Worm (Caenorhabditis elegans): ENCODE data around the gene nipa-1.

nipa-1 gene

DNA sequence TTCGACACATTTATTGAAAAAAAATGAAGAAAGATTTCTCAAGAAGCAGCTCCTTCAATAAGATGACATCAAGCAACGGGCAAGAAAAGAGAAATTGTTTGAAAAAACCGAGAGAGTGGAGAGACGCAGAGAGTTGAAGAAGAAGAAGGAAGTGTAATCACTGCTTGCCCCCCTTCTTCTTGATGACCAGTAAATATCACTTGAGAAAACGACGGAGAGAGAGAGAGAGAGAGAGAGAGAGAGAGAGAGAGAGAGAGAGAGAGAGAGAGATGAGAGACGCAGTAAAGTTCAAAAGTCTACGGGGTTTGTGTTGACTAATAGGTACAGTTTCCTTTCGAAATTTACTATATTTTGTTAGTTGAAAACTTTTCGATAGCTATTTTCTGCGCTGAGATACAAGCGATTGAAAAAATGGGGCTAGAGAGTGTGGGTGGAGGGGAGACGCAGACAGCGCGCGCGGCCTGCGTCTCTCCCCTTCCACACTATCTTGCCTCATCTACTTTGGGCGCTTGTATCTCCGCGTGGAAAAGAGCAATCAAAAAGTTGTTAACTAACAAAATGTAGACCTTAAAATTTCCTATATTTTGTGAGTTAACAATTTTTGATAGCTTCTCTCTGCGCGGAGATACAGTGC is 60.9 kb downstream of the nipa-1 start (continued):
- TF ChIP-seq unc-30 (tag; optimal IDR thresholded peaks at IDR 0.05), result no peak
- TF ChIP-seq nhr-19 (GFP tag; conservative IDR thresholded peaks at IDR 0.05), result peak; percentile 72
- no peak for TF ChIP-seq mef-2 (tag; optimal IDR thresholded peaks at IDR 0.05)
- no peak for TF ChIP-seq efl-3 (GFP tag; optimal IDR thresholded peaks at IDR 0.05)
- TF ChIP-seq unc-62 (GFP tag; optimal IDR thresholded peaks at IDR 0.05), result no peak
- peak; percentile 68 for TF ChIP-seq nhr-20 (tag; optimal IDR thresholded peaks at IDR 0.05)
- no peak for TF ChIP-seq fos-1 (tag; optimal IDR thresholded peaks at IDR 0.05)
- no peak for TF ChIP-seq aha-1 (tag; optimal IDR thresholded peaks at IDR 0.05)
- TF ChIP-seq mab-9 (GFP tag; IDR thresholded peaks at IDR 0.05), result no peak
- no peak for TF ChIP-seq elt-2 (tag; optimal IDR thresholded peaks at IDR 0.05)
- peak; percentile 74 to 80 for TF ChIP-seq lsy-2 (tag; optimal IDR thresholded peaks at IDR 0.05)
- no peak for TF ChIP-seq sptf-1 (tag; optimal IDR thresholded peaks at IDR 0.05)
- peak; percentile 35 for TF ChIP-seq swsn-7 (tag; optimal IDR thresholded peaks at IDR 0.05)
- peak; percentile 79 for TF ChIP-seq rnt-1 (tag; optimal IDR thresholded peaks at IDR 0.05)
- no peak for TF ChIP-seq tlp-1 (tag; optimal IDR thresholded peaks at IDR 0.05)
- no peak for TF ChIP-seq ama-1 (optimal IDR thresholded peaks at IDR 0.05)
- TF ChIP-seq pqm-1 (tag; optimal IDR thresholded peaks at IDR 0.05), result no peak
- TF ChIP-seq pag-3 (tag; optimal IDR thresholded peaks at IDR 0.05; ENCODE audit: borderline replicate concordance, insufficient read depth), result no peak
- no peak for TF ChIP-seq jun-1 (tag; optimal IDR thresholded peaks at IDR 0.05)
- peak; percentile 50 for TF ChIP-seq nhr-90 (tag; optimal IDR thresholded peaks at IDR 0.05; ENCODE audit: poor library complexity)
- TF ChIP-seq C34B4.2 (tag; optimal IDR thresholded peaks at IDR 0.05), result no peak
- peak; percentile 31 to 57 (median 45) for TF ChIP-seq dpl-1 (GFP tag; optimal IDR thresholded peaks at IDR 0.05)
- no peak for TF ChIP-seq irx-1 (tag; optimal IDR thresholded peaks at IDR 0.05)
- TF ChIP-seq nhr-28 (tag; optimal IDR thresholded peaks at IDR 0.05), result no peak
- no peak for TF ChIP-seq lin-15B (tag; optimal IDR thresholded peaks at IDR 0.05)
- TF ChIP-seq unc-98 (GFP tag; IDR thresholded peaks at IDR 0.05), result 0 out of 2 replicates have a peak, but pooled peaks have one; percentile 29
- no peak for TF ChIP-seq fkh-8 (tag; optimal IDR thresholded peaks at IDR 0.05)
- peak; percentile 52 for TF ChIP-seq mep-1 (tag; optimal IDR thresholded peaks at IDR 0.05)
- no peak for TF ChIP-seq hlh-17 (GFP tag; optimal IDR thresholded peaks at IDR 0.05; ENCODE audit: borderline replicate concordance)
- TF ChIP-seq nhr-84 (tag; optimal IDR thresholded peaks at IDR 0.05), result no peak
- TF ChIP-seq C16A3.4 (tag; optimal IDR thresholded peaks at IDR 0.05), result peak; percentile 39
- TF ChIP-seq unc-86 (tag; optimal IDR thresholded peaks at IDR 0.05), result no peak

DNA sequence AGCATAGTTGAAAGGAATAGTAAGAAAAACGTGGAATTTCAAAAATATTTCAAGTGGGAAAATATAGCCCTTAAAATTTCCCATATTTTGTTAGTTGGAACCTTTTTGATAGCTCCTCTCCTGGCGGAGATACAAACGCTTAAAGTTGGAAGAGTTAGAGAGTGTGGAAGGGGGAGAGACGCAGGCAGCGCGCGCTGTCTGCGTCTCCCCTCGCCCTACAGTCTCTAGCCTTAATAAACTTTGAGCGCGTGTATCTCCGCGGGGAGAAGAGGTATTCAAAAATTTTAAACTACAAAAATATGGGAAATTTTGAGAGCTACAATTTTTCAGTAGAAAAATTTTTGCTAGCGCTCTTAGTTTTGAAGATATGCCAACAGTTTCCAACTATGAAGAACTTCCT is 62.4 kb downstream of the nipa-1 start:
- TF ChIP-seq blmp-1 (tag; optimal IDR thresholded peaks at IDR 0.05) (no peak), hpl-2 (GFP tag; optimal IDR thresholded peaks at IDR 0.05) (no peak), aha-1 (tag; optimal IDR thresholded peaks at IDR 0.05) (no peak), fos-1 (tag; optimal IDR thresholded peaks at IDR 0.05) (no peak), lin-13 (GFP tag; optimal IDR thresholded peaks at IDR 0.05) (no peak), xbp-1 (tag; optimal IDR thresholded peaks at IDR 0.05) (no peak), grh-1 (GFP tag; IDR thresholded peaks at IDR 0.05) (no peak), nhr-85 (tag) (no peak), swsn-7 (tag; optimal IDR thresholded peaks at IDR 0.05) (no peak), unc-30 (tag; optimal IDR thresholded peaks at IDR 0.05) (no peak)

DNA sequence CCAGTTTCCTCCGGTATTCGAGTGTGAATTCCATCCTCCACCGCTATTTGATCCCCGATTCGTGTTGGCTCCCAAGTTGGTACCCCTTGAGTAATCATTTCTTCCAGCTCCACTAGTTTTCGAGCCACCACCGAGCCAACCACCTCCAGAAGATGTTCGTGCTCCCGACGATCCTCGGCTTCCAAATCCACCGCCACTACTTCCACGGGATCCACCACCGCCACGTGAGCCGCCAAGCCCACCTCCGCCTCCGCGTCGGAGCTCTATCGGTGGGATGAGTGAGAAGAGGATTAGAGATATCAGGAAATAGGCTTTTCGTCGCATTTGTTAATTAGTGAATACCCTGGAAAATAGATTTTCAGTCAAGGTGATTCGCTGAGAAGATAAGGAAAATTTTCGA is 62.9 kb downstream of the nipa-1 start, which contains the start of gene H06I04.6:
Gene H06I04.6, minus strand, starts transcription at position 345 of the 400 bp plus-strand sequence.
- no peak for TF ChIP-seq C04F5.9 (tag; optimal IDR thresholded peaks at IDR 0.05)
- no peak for TF ChIP-seq jun-1 (tag; optimal IDR thresholded peaks at IDR 0.05)
- no peak for TF ChIP-seq efl-3 (GFP tag; optimal IDR thresholded peaks at IDR 0.05)
- TF ChIP-seq ama-1 (optimal IDR thresholded peaks at IDR 0.05), result no peak
- TF ChIP-seq pag-3 (tag; optimal IDR thresholded peaks at IDR 0.05; ENCODE audit: borderline replicate concordance, insufficient read depth), result no peak
- no peak for TF ChIP-seq snu-23 (GFP tag; optimal IDR thresholded peaks at IDR 0.05)
- TF ChIP-seq nhr-28 (tag; optimal IDR thresholded peaks at IDR 0.05), result no peak
- no peak for TF ChIP-seq lin-14 (GFP tag; optimal IDR thresholded peaks at IDR 0.05)
- no peak for TF ChIP-seq efl-1 (optimal IDR thresholded peaks at IDR 0.05)
- TF ChIP-seq efl-1 (GFP tag; optimal IDR thresholded peaks at IDR 0.05 in 1 of 2), result no peak
- TF ChIP-seq ceh-8 (GFP tag; optimal IDR thresholded peaks at IDR 0.05), result no peak
- TF ChIP-seq aha-1 (tag; optimal IDR thresholded peaks at IDR 0.05), result no peak
- TF ChIP-seq elt-2 (tag; optimal IDR thresholded peaks at IDR 0.05), result no peak
- TF ChIP-seq zip-4 (GFP tag; optimal IDR thresholded peaks at IDR 0.05), result no peak
- TF ChIP-seq fkh-4 (tag; optimal IDR thresholded peaks at IDR 0.05; ENCODE audit: borderline replicate concordance), result no peak
- no peak for TF ChIP-seq mdl-1 (tag; optimal IDR thresholded peaks at IDR 0.05)

Data from whole organism, L1 larva.